Fruit fly (Drosophila melanogaster): ENCODE results near the gene CG8773.

Gene CG8773

dm6 chr3R:13309133-13309711 lies 14.7 kb downstream of the CG8773 start (continued):
- TF ChIP-seq Oaz (GFP tag; IDR thresholded peaks at IDR 0.05) (no peak), ewg (GFP tag; optimal IDR thresholded peaks at IDR 0.05) (no peak), Nf-YA (GFP tag; IDR thresholded peaks at IDR 0.05) (no peak), ara (GFP tag; IDR thresholded peaks at IDR 0.05) (no peak), Bgb (GFP tag; IDR thresholded peaks at IDR 0.05; ENCODE audit: partially characterized antibody) (no peak), CG4282 (GFP tag; optimal IDR thresholded peaks at IDR 0.05) (no peak), HmgZ (tag; optimal IDR thresholded peaks at IDR 0.05) (peak; percentile 65), fd64A (GFP tag; optimal IDR thresholded peaks at IDR 0.05) (no peak), CG15269 (tag; optimal IDR thresholded peaks at IDR 0.05) (no peak), prd (optimal IDR thresholded peaks at IDR 0.05) (no peak), prd (GFP tag; IDR thresholded peaks at IDR 0.05) (no peak), PHDP (tag; optimal IDR thresholded peaks at IDR 0.05) (no peak), tgo (GFP tag; IDR thresholded peaks at IDR 0.05) (no peak), CG12744 (GFP tag; optimal IDR thresholded peaks at IDR 0.05) (no peak), z (GFP tag; IDR thresholded peaks at IDR 0.05) (no peak), gcm2 (GFP tag; optimal IDR thresholded peaks at IDR 0.05) (no peak), D19A (tag; optimal IDR thresholded peaks at IDR 0.05) (no peak), C15 (GFP tag; IDR thresholded peaks at IDR 0.05) (no peak), CG34422 (GFP tag; IDR thresholded peaks at IDR 0.05) (no peak), chm (GFP tag; IDR thresholded peaks at IDR 0.05) (no peak), sob (GFP tag; IDR thresholded peaks at IDR 0.05) (no peak), pzg (GFP tag; optimal IDR thresholded peaks at IDR 0.05) (peak; percentile 93), fd102C (GFP tag; optimal IDR thresholded peaks at IDR 0.05) (no peak), CG9797 (GFP tag; optimal IDR thresholded peaks at IDR 0.05) (peak; percentile 79), danr (GFP tag; IDR thresholded peaks at IDR 0.05) (no peak), Aef1 (GFP tag; IDR thresholded peaks at IDR 0.05) (no peak), bsh (GFP tag; optimal IDR thresholded peaks at IDR 0.05) (no peak), org-1 (GFP tag; optimal IDR thresholded peaks at IDR 0.05) (no peak), peb (GFP tag; IDR thresholded peaks at IDR 0.05) (no peak), repo (GFP tag; optimal IDR thresholded peaks at IDR 0.05) (no peak), unpg (GFP tag; optimal IDR thresholded peaks at IDR 0.05) (no peak), fru (optimal IDR thresholded peaks at IDR 0.05) (no peak), otp (GFP tag; IDR thresholded peaks at IDR 0.05) (no peak), crol (GFP tag; IDR thresholded peaks at IDR 0.05) (no peak), CG16779 (GFP tag; IDR thresholded peaks at IDR 0.05) (no peak), CG9876 (GFP tag; optimal IDR thresholded peaks at IDR 0.05) (no peak), vnd (GFP tag; IDR thresholded peaks at IDR 0.05; ENCODE audit: partially characterized antibody) (0 out of 3 replicates have a peak, but pooled peaks have one; percentile 35), br (optimal IDR thresholded peaks at IDR 0.05) (no peak), BtbVII (GFP tag; optimal IDR thresholded peaks at IDR 0.05) (no peak), CG17829 (tag; optimal IDR thresholded peaks at IDR 0.05) (peak; percentile 0), CG10462 (GFP tag; optimal IDR thresholded peaks at IDR 0.05) (no peak), hkb (optimal IDR thresholded peaks at IDR 0.05) (no peak), hkb (GFP tag; IDR thresholded peaks at IDR 0.05) (no peak), CkIIα-i1 (GFP tag; IDR thresholded peaks at IDR 0.05) (no peak), sens (GFP tag) (no peak), CG4854 (GFP tag; optimal IDR thresholded peaks at IDR 0.05) (no peak), rib (GFP tag; IDR thresholded peaks at IDR 0.05) (no peak), NfI (GFP tag; optimal IDR thresholded peaks at IDR 0.05) (no peak), Vsx1 (GFP tag; optimal IDR thresholded peaks at IDR 0.05) (no peak), CG17186 (GFP tag; optimal IDR thresholded peaks at IDR 0.05) (no peak), cwo (GFP tag; optimal IDR thresholded peaks at IDR 0.05) (no peak), lov (optimal IDR thresholded peaks at IDR 0.05) (no peak), lov (GFP tag; IDR thresholded peaks at IDR 0.05) (no peak), dmrt99B (tag; optimal IDR thresholded peaks at IDR 0.05) (no peak)

Data from whole organism, embryonic.